Fruit fly (Drosophila melanogaster): Measurements from ENCODE around the gene AdipoR.

Gene AdipoR

dm6 chr3R:22530305-22530704 is 17.3 kb downstream of the AdipoR start, which contains the start of gene CG33099 (continued):
- TF ChIP-seq Meics (GFP tag; optimal IDR thresholded peaks at IDR 0.05) (peak; percentile 43), Dip3 (GFP tag; optimal IDR thresholded peaks at IDR 0.05) (no peak), CG2678 (tag; optimal IDR thresholded peaks at IDR 0.05) (peak; percentile 55), H2.0 (GFP tag; IDR thresholded peaks at IDR 0.05) (no peak), Ets97D (GFP tag; optimal IDR thresholded peaks at IDR 0.05) (no peak), YL-1 (GFP tag; optimal IDR thresholded peaks at IDR 0.05) (no peak), CG1529 (GFP tag; optimal IDR thresholded peaks at IDR 0.05) (no peak), zen (tag; optimal IDR thresholded peaks at IDR 0.05) (peak; percentile 41), CG11085 (GFP tag; IDR thresholded peaks at IDR 0.05) (no peak), CG2875 (GFP tag; optimal IDR thresholded peaks at IDR 0.05) (peak; percentile 33), Atf3 (GFP tag; optimal IDR thresholded peaks at IDR 0.05) (no peak), Sry-β (GFP tag; optimal IDR thresholded peaks at IDR 0.05) (no peak), CG6654 (GFP tag; optimal IDR thresholded peaks at IDR 0.05) (no peak), tio (GFP tag; optimal IDR thresholded peaks at IDR 0.05) (no peak), CG9437 (GFP tag; optimal IDR thresholded peaks at IDR 0.05) (no peak), CG10147 (GFP tag; optimal IDR thresholded peaks at IDR 0.05) (no peak), CG14710 (tag; optimal IDR thresholded peaks at IDR 0.05) (peak; percentile 33), CoRest (tag; optimal IDR thresholded peaks at IDR 0.05) (no peak), dimm (GFP tag; IDR thresholded peaks at IDR 0.05) (no peak), CG1647 (GFP tag; optimal IDR thresholded peaks at IDR 0.05) (no peak), ATbp (GFP tag; optimal IDR thresholded peaks at IDR 0.05) (peak; percentile 61), ab (GFP tag; optimal IDR thresholded peaks at IDR 0.05) (no peak), CG31441 (GFP tag; IDR thresholded peaks at IDR 0.05) (no peak; the same call in 1 of the 2 replicates), tin (GFP tag; optimal IDR thresholded peaks at IDR 0.05) (no peak), sens-2 (GFP tag; IDR thresholded peaks at IDR 0.05) (peak; percentile 7; the same call in 1 of the 2 replicates), ham (GFP tag; IDR thresholded peaks at IDR 0.05) (no peak), CG17568 (GFP tag; optimal IDR thresholded peaks at IDR 0.05) (peak; percentile 68), otp (GFP tag; IDR thresholded peaks at IDR 0.05) (peak; percentile 61; the same call in 1 of the 3 replicates), Optix (GFP tag; IDR thresholded peaks at IDR 0.05) (no peak), hb (GFP tag; IDR thresholded peaks at IDR 0.05; ENCODE audit: partially characterized antibody) (no peak), zfh2 (GFP tag; optimal IDR thresholded peaks at IDR 0.05) (no peak), vnd (GFP tag; IDR thresholded peaks at IDR 0.05; ENCODE audit: partially characterized antibody) (no peak), sqz (GFP tag; optimal IDR thresholded peaks at IDR 0.05) (peak; percentile 35), CG33557 (GFP tag; optimal IDR thresholded peaks at IDR 0.05) (peak; percentile 54), CG3281 (GFP tag; optimal IDR thresholded peaks at IDR 0.05) (peak; percentile 57), Hr39 (optimal IDR thresholded peaks at IDR 0.05) (no peak), CG7556 (GFP tag; optimal IDR thresholded peaks at IDR 0.05) (peak; percentile 2), chm (GFP tag; IDR thresholded peaks at IDR 0.05) (0 out of 2 replicates have a peak, but pooled peaks have one; percentile 29), cas (GFP tag; IDR thresholded peaks at IDR 0.05) (no peak), Deaf1 (tag; optimal IDR thresholded peaks at IDR 0.05) (peak; percentile 39), CG12071 (GFP tag; optimal IDR thresholded peaks at IDR 0.05) (peak; percentile 51), NC2α (GFP tag; optimal IDR thresholded peaks at IDR 0.05) (peak; percentile 19), Gug (GFP tag; IDR thresholded peaks at IDR 0.05) (no peak), mam (GFP tag; optimal IDR thresholded peaks at IDR 0.05) (peak; percentile 14), Fer1 (GFP tag; optimal IDR thresholded peaks at IDR 0.05) (peak; percentile 71), Dip2 (GFP tag; IDR thresholded peaks at IDR 0.05) (no peak), CG3838 (GFP tag; optimal IDR thresholded peaks at IDR 0.05) (peak; percentile 9), HLH3B (GFP tag; IDR thresholded peaks at IDR 0.05) (peak; percentile 47; the same call in 1 of the 2 replicates), CG7745 (tag; optimal IDR thresholded peaks at IDR 0.05) (no peak), CG15601 (tag; optimal IDR thresholded peaks at IDR 0.05) (no peak), CG18599 (GFP tag; optimal IDR thresholded peaks at IDR 0.05) (peak; percentile 67), D19B (GFP tag; optimal IDR thresholded peaks at IDR 0.05) (no peak)
